Fruit fly (Drosophila melanogaster) whole organism, embryonic: ENCODE measurements around the gene CG34267.

Source experiments
- ATbp ChIP-seq: fragments of 200-800 bp; sonication (Bioruptor generic); optimal IDR thresholded peaks from 2 replicates; lab custom pipeline; 2017; ENCODE audit warnings: missing biosample characterization, mild to moderate bottlenecking, missing genetic modification characterization, missing genetic modification reagents
- CG10543 ChIP-seq: fragments of 200-800 bp; sonication (Bioruptor generic); optimal IDR thresholded peaks from 3 replicates; lab custom pipeline; 2017; ENCODE audit warnings: missing biosample characterization, mild to moderate bottlenecking, missing genetic modification characterization, moderate library complexity
- CG10565 ChIP-seq: fragments of 200-800 bp; sonication (Bioruptor generic); optimal IDR thresholded peaks from 3 replicates; lab custom pipeline; 2016; ENCODE audit warnings: missing biosample characterization, mild to moderate bottlenecking, missing genetic modification characterization
- CG10654 ChIP-seq: fragments of 200-800 bp; sonication (Bioruptor generic); optimal IDR thresholded peaks from 2 replicates; lab custom pipeline; 2016; ENCODE audit warnings: missing biosample characterization, missing genetic modification characterization
- CG10959 ChIP-seq: fragments of 200-800 bp; sonication (Bioruptor generic); IDR thresholded peaks from 2 replicates; pipeline ENCODE4 v1.3.6; 2022; ENCODE audit warnings: missing biosample characterization, missing genetic modification characterization
- CG12744 ChIP-seq: fragments of 200-800 bp; sonication (Bioruptor generic); optimal IDR thresholded peaks from 2 replicates; lab custom pipeline; 2016; ENCODE audit warnings: missing biosample characterization, missing genetic modification characterization
- CG13624 ChIP-seq: fragments of 200-800 bp; sonication (Bioruptor generic); optimal IDR thresholded peaks from 2 replicates; lab custom pipeline; 2016; ENCODE audit warnings: missing biosample characterization, missing genetic modification characterization
- CG13894 ChIP-seq: fragments of 200-800 bp; sonication (Bioruptor generic); optimal IDR thresholded peaks from 3 replicates; lab custom pipeline; 2018; ENCODE audit warnings: missing biosample characterization, mild to moderate bottlenecking, missing genetic modification characterization, moderate library complexity
- CG14667 ChIP-seq: fragments of 200-800 bp; sonication (Bioruptor generic); IDR thresholded peaks from 2 replicates; pipeline ENCODE4 v1.3.6; 2022; ENCODE audit warnings: missing biosample characterization, missing genetic modification characterization
- CG15073 ChIP-seq: fragments of 200-800 bp; sonication (Bioruptor generic); optimal IDR thresholded peaks from 2 replicates; lab custom pipeline; 2016; ENCODE audit warnings: missing biosample characterization, missing genetic modification characterization
- CG2116 ChIP-seq: fragments of 200-800 bp; sonication (Bioruptor generic); optimal IDR thresholded peaks from 3 replicates; lab custom pipeline; 2018; ENCODE audit warnings: missing biosample characterization, mild to moderate bottlenecking, missing genetic modification characterization
- CG31365 ChIP-seq: fragments of 200-800 bp; sonication (Bioruptor generic); optimal IDR thresholded peaks from 2 replicates; lab custom pipeline; 2018; ENCODE audit warnings: missing biosample characterization, mild to moderate bottlenecking, missing genetic modification characterization
- CG3407 ChIP-seq: fragments of 200-800 bp; sonication (Bioruptor generic); optimal IDR thresholded peaks from 2 replicates; lab custom pipeline; 2018; ENCODE audit warnings: missing biosample characterization, mild to moderate bottlenecking, missing genetic modification characterization
- CG34422 ChIP-seq: fragments of 200-800 bp; sonication (Bioruptor generic); IDR thresholded peaks from 3 replicates; pipeline ENCODE4 v1.3.6; 2022; ENCODE audit warnings: missing biosample characterization, missing genetic modification characterization
- CG6791 ChIP-seq: fragments of 200-800 bp; sonication (Bioruptor generic); IDR thresholded peaks from 3 replicates; pipeline ENCODE4 v1.3.6; 2022; ENCODE audit warnings: missing biosample characterization, missing genetic modification characterization; ENCODE audit not compliant: partially characterized antibody
- CG9876 ChIP-seq: fragments of 200-800 bp; sonication (Bioruptor generic); optimal IDR thresholded peaks from 2 replicates; lab custom pipeline; 2016; ENCODE audit warnings: missing biosample characterization, missing genetic modification characterization
- CTCF ChIP-seq: fragments of 200-800 bp; sonication (Bioruptor generic); optimal IDR thresholded peaks from 2 replicates; lab custom pipeline; 2017; ENCODE audit warnings: missing biosample characterization, mild to moderate bottlenecking, missing genetic modification characterization, moderate library complexity
- Dfd ChIP-seq, 2 experiments: fragments of >200 bp; optimal IDR thresholded peaks; 2 replicates each; lab custom pipeline; 2017; ENCODE audit warnings: missing biosample characterization in 2 of 2, missing genetic modification characterization in 2 of 2
- Dll ChIP-seq: fragments of 200-800 bp; sonication (Bioruptor generic); IDR thresholded peaks from 4 replicates; pipeline ENCODE4 v1.3.6; 2022; ENCODE audit warnings: missing biosample characterization, missing genetic modification characterization; ENCODE audit not compliant: partially characterized antibody
- Ets65A ChIP-seq: fragments of 200-800 bp; sonication (Bioruptor generic); peaks from one replicate; lab custom pipeline; 2016; ENCODE audit warnings: missing biosample characterization, missing genetic modification characterization
- Fer3 ChIP-seq: fragments of 200-800 bp; sonication (Bioruptor generic); optimal IDR thresholded peaks from 2 replicates; lab custom pipeline; 2018; ENCODE audit warnings: missing biosample characterization, mild to moderate bottlenecking, missing genetic modification characterization, moderate library complexity
- HmgZ ChIP-seq: fragments of 200-800 bp; sonication (Bioruptor generic); optimal IDR thresholded peaks from 2 replicates; lab custom pipeline; 2018; ENCODE audit warnings: missing biosample characterization, mild to moderate bottlenecking, missing genetic modification characterization
- Hmr ChIP-seq: fragments of 200-800 bp; sonication (Bioruptor generic); optimal IDR thresholded peaks from 3 replicates; lab custom pipeline; 2017; ENCODE audit warnings: mild to moderate bottlenecking, missing biosample characterization, missing genetic modification reagents, missing genetic modification characterization
- Hr51 ChIP-seq, 2 experiments: fragments of 200-800 bp; sonication (Bioruptor generic); optimal IDR thresholded peaks; 2 replicates in 1 of 2; 3 replicates in 1 of 2; lab custom pipeline; 2016 to 2018; ENCODE audit warnings: missing biosample characterization in 2 of 2, missing genetic modification characterization in 2 of 2, mild to moderate bottlenecking in 1 of 2, moderate library complexity in 1 of 2
- Mes4 ChIP-seq: fragments of 200-800 bp; sonication (Bioruptor generic); optimal IDR thresholded peaks from 2 replicates; lab custom pipeline; 2016; ENCODE audit warnings: missing biosample characterization, missing genetic modification characterization
- Nf-YC ChIP-seq: fragments of 200-800 bp; optimal IDR thresholded peaks from 3 replicates; lab custom pipeline; 2019; ENCODE audit warnings: missing biosample characterization, mild to moderate bottlenecking, missing genetic modification characterization, moderate library complexity
- Rfx ChIP-seq: fragments of 200-800 bp; sonication (Bioruptor generic); IDR thresholded peaks from 2 replicates; pipeline ENCODE4 v1.3.6; 2022; ENCODE audit warnings: missing biosample characterization, missing genetic modification characterization
- ab ChIP-seq: fragments of 200-800 bp; sonication (Bioruptor generic); optimal IDR thresholded peaks from 2 replicates; lab custom pipeline; 2016; ENCODE audit warnings: missing biosample characterization, missing genetic modification characterization
- abd-A ChIP-seq: fragments of 200-800 bp; sonication (Bioruptor generic); optimal IDR thresholded peaks from 3 replicates; lab custom pipeline; 2019; ENCODE audit warnings: missing biosample characterization, mild to moderate bottlenecking, missing genetic modification characterization, moderate library complexity
- ac ChIP-seq: fragments of 200-800 bp; sonication (Bioruptor generic); optimal IDR thresholded peaks from 3 replicates; lab custom pipeline; 2017; ENCODE audit warnings: missing biosample characterization, mild to moderate bottlenecking, missing genetic modification characterization
- amos ChIP-seq: fragments of 200-800 bp; sonication (Bioruptor generic); IDR thresholded peaks from 2 replicates; pipeline ENCODE4 v1.3.6; 2022; ENCODE audit warnings: missing biosample characterization, missing genetic modification characterization; ENCODE audit not compliant: partially characterized antibody
- cato ChIP-seq: fragments of 200-800 bp; sonication (Bioruptor generic); optimal IDR thresholded peaks from 2 replicates; lab custom pipeline; 2016; ENCODE audit warnings: missing biosample characterization, missing genetic modification characterization, borderline replicate concordance
- disco-r ChIP-seq: fragments of 200-800 bp; sonication (Bioruptor generic); optimal IDR thresholded peaks from 2 replicates; lab custom pipeline; 2016; ENCODE audit warnings: missing biosample characterization, missing genetic modification characterization
- fru ChIP-seq: fragments of >200 bp; optimal IDR thresholded peaks from 2 replicates; lab custom pipeline; 2017
- hb ChIP-seq: fragments of 200-800 bp; sonication (Bioruptor generic); IDR thresholded peaks from 3 replicates; pipeline ENCODE4 v1.3.6; 2022; ENCODE audit warnings: missing biosample characterization, missing genetic modification characterization; ENCODE audit not compliant: partially characterized antibody
- insv ChIP-seq, 2 experiments: fragments of 200-800 bp; sonication (Bioruptor generic); optimal IDR thresholded peaks; 3 replicates each; lab custom pipeline; 2016 to 2018; ENCODE audit warnings: missing biosample characterization in 2 of 2, missing genetic modification characterization in 2 of 2
- pb ChIP-seq: fragments of 200-800 bp; sonication (Bioruptor generic); optimal IDR thresholded peaks from 3 replicates; lab custom pipeline; 2016; ENCODE audit warnings: missing biosample characterization, missing genetic modification characterization
- prd ChIP-seq, 3 experiments: fragments of >200 bp in 2 of 3; fragments of 200-800 bp in 1 of 3; sonication (Bioruptor generic) in 1 of 3; optimal IDR thresholded peaks in 2 of 3; IDR thresholded peaks in 1 of 3; 2 replicates in 2 of 3; 3 replicates in 1 of 3; pipeline versions ENCODE4 v1.3.6 to Lab custom; 2017 to 2022; ENCODE audit warnings: missing biosample characterization in 1 of 3, missing genetic modification characterization in 1 of 3
- schlank ChIP-seq: fragments of 200-800 bp; sonication (Bioruptor generic); optimal IDR thresholded peaks from 2 replicates; lab custom pipeline; 2018; ENCODE audit warnings: missing biosample characterization, mild to moderate bottlenecking, missing genetic modification characterization
- sisA ChIP-seq: fragments of 200-800 bp; sonication (Bioruptor generic); IDR thresholded peaks from 2 replicates; pipeline ENCODE4 v1.3.6; 2022; ENCODE audit warnings: missing biosample characterization, missing genetic modification characterization
- sqz ChIP-seq: fragments of 200-800 bp; sonication (Bioruptor generic); optimal IDR thresholded peaks from 3 replicates; lab custom pipeline; 2018; ENCODE audit warnings: missing biosample characterization, mild to moderate bottlenecking, missing genetic modification characterization
- stwl ChIP-seq: fragments of 200-800 bp; sonication (Bioruptor generic); optimal IDR thresholded peaks from 3 replicates; lab custom pipeline; 2018; ENCODE audit warnings: missing biosample characterization, mild to moderate bottlenecking, missing genetic modification characterization, moderate library complexity
- toy ChIP-seq: fragments of 200-800 bp; sonication (Bioruptor generic); IDR thresholded peaks from 2 replicates; pipeline ENCODE4 v1.3.6; 2022; ENCODE audit warnings: missing biosample characterization, missing genetic modification characterization
- tx ChIP-seq: fragments of 200-800 bp; sonication (Bioruptor generic); optimal IDR thresholded peaks from 2 replicates; lab custom pipeline; 2016; ENCODE audit warnings: missing biosample characterization, missing genetic modification characterization
- vnd ChIP-seq: fragments of 200-800 bp; sonication (Bioruptor generic); IDR thresholded peaks from 3 replicates; pipeline ENCODE4 v1.3.6; 2022; ENCODE audit warnings: missing biosample characterization, missing genetic modification characterization; ENCODE audit not compliant: partially characterized antibody
- vvl ChIP-seq: fragments of 200-800 bp; sonication (Bioruptor generic); IDR thresholded peaks from 2 replicates; pipeline ENCODE4 v1.3.6; 2022; ENCODE audit warnings: missing biosample characterization, missing genetic modification characterization
- wdn ChIP-seq: fragments of 200-800 bp; sonication (Bioruptor generic); IDR thresholded peaks from 2 replicates; pipeline ENCODE4 v1.3.6; 2022; ENCODE audit warnings: missing biosample characterization, missing genetic modification characterization
- wek ChIP-seq: fragments of 200-800 bp; sonication (Bioruptor generic); optimal IDR thresholded peaks from 3 replicates; lab custom pipeline; 2018; ENCODE audit warnings: missing biosample characterization, mild to moderate bottlenecking, missing genetic modification characterization, moderate library complexity
- zen ChIP-seq: fragments of 200-800 bp; sonication (Bioruptor generic); optimal IDR thresholded peaks from 3 replicates; lab custom pipeline; 2018; ENCODE audit warnings: missing biosample characterization, mild to moderate bottlenecking, missing genetic modification characterization, moderate library complexity

The CG34267 gene

DNA sequence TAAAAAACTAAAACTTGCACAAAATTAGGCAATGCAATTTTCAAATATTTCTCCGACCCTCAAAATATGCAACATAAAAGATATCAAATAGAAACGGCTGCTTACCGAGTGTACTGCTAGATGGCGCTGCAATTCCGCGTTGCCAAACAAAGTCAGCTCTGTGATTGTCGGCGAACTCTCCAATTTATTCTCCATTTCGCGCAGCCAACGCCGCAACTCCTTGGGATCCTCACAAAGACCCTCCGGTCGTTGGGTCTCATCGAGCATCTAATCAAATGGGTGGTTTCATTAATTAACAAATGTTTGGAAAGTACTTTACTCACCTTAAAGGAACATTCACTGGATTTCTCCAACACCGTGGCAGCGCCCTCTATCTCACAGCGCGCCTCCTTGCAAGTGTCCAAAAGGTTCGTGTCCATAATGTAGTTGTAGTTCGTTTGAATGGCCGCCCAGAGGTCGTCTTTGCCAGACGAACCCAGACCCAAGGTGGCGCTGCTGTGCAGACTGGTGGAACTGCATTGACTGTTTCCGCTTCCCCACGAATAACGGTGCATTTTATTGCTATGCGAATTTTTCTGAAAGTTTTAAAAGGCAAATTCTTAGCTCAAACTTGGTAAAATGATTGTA is 5.6 kb upstream of the CG34267 start (continued):
- peak; percentile 24 for TF ChIP-seq disco-r
- peak; percentile 42 for TF ChIP-seq ATbp (GFP tag; lab: Kevin White, UChicago)
- no peak for TF ChIP-seq Dll (GFP tag; lab: Robert Waterston, UW)
- peak; percentile 85 for TF ChIP-seq sisA (GFP tag; lab: Robert Waterston, UW)
- TF ChIP-seq wdn (GFP tag; lab: Robert Waterston, UW) = peak; percentile 23; the same call in 1 of the 2 replicates
- peak; percentile 35 for TF ChIP-seq zen (tag; lab: Kevin White, UChicago)
- peak; percentile 62 for TF ChIP-seq wek (GFP tag; lab: Kevin White, UChicago)
- peak; percentile 99 for TF ChIP-seq CTCF (GFP tag; lab: Kevin White, UChicago)
- no peak for TF ChIP-seq toy (GFP tag; lab: Robert Waterston, UW)
- peak; percentile 50 for TF ChIP-seq CG2116 (GFP tag; lab: Kevin White, UChicago)
- TF ChIP-seq vvl (GFP tag; lab: Robert Waterston, UW) = peak; percentile 71
- peak; percentile 77 for TF ChIP-seq Mes4
- no peak for TF ChIP-seq vnd (GFP tag; lab: Robert Waterston, UW)
- TF ChIP-seq fru (lab: Kevin White, UChicago) = no peak
- peak; percentile 77 for TF ChIP-seq HmgZ
- no peak for TF ChIP-seq hb (GFP tag; lab: Robert Waterston, UW)
- peak; percentile 77 for TF ChIP-seq pb
- peak; percentile 50 for TF ChIP-seq CG10654 (GFP tag; lab: Kevin White, UChicago)
- no peak for TF ChIP-seq CG10565
- peak; percentile 29 for TF ChIP-seq Fer3 (tag; lab: Kevin White, UChicago)
- peak; percentile 63 for TF ChIP-seq CG14667
- TF ChIP-seq ab = no peak
- TF ChIP-seq amos (GFP tag; lab: Robert Waterston, UW) = no peak
- TF ChIP-seq stwl (tag; lab: Kevin White, UChicago) = peak; percentile 60
- peak; percentile 14 for TF ChIP-seq CG3407 (GFP tag; lab: Kevin White, UChicago)
- peak; percentile 99 for TF ChIP-seq Ets65A (GFP tag; lab: Kevin White, UChicago)
- TF ChIP-seq Hmr (GFP tag; lab: Kevin White, UChicago) = peak; percentile 74
- TF ChIP-seq schlank (tag; lab: Kevin White, UChicago) = no peak
- TF ChIP-seq CG15073 (GFP tag; lab: Kevin White, UChicago) = peak; percentile 42
- no peak for TF ChIP-seq ac (GFP tag; lab: Kevin White, UChicago)
- peak; percentile 59 for TF ChIP-seq CG12744 (GFP tag; lab: Kevin White, UChicago)
- TF ChIP-seq CG6791 (GFP tag; lab: Robert Waterston, UW) = peak; percentile 35; the same call in 1 of the 3 replicates
- TF ChIP-seq abd-A (tag; lab: Kevin White, UChicago) = no peak
- TF ChIP-seq insv (GFP tag; optimal IDR thresholded peaks at IDR 0.05; lab: Kevin White, UChicago) = peak in 1 of 2 experiments; percentile 76
- TF ChIP-seq CG10543 (GFP tag; lab: Kevin White, UChicago) = peak; percentile 60
- TF ChIP-seq CG13624 = peak; percentile 88
- peak; percentile 54 to 69 for TF ChIP-seq Hr51 (GFP tag; optimal IDR thresholded peaks at IDR 0.05; lab: Kevin White, UChicago)
- peak; percentile 69 for TF ChIP-seq tx (GFP tag; lab: Kevin White, UChicago)
- peak; percentile 92 for TF ChIP-seq CG9876 (GFP tag; lab: Kevin White, UChicago)
- peak; percentile 49 for TF ChIP-seq Nf-YC (tag; lab: Kevin White, UChicago)
- peak; percentile 90 for TF ChIP-seq Rfx
- TF ChIP-seq CG31365 (tag; lab: Kevin White, UChicago) = peak; percentile 46
- TF ChIP-seq cato (GFP tag; lab: Kevin White, UChicago) = peak; percentile 12
- TF ChIP-seq CG34422 (GFP tag; lab: Robert Waterston, UW) = peak; percentile 81
- no peak for TF ChIP-seq prd (optimal IDR thresholded peaks at IDR 0.05; lab: Kevin White, UChicago)
- peak; percentile 69; the same call in 2 of the 3 replicates for TF ChIP-seq prd (GFP tag; IDR thresholded peaks at IDR 0.05; lab: Robert Waterston, UW)
- no peak for TF ChIP-seq Dfd (GFP tag; optimal IDR thresholded peaks at IDR 0.05; lab: Kevin White, UChicago)
- peak; percentile 61; the same call in 1 of the 2 replicates for TF ChIP-seq CG10959 (GFP tag; lab: Robert Waterston, UW)
- TF ChIP-seq CG13894 = no peak
- TF ChIP-seq sqz (GFP tag; lab: Kevin White, UChicago) = no peak
